Worm (Caenorhabditis elegans): ENCODE results near the gene F46E10.2.

DNA sequence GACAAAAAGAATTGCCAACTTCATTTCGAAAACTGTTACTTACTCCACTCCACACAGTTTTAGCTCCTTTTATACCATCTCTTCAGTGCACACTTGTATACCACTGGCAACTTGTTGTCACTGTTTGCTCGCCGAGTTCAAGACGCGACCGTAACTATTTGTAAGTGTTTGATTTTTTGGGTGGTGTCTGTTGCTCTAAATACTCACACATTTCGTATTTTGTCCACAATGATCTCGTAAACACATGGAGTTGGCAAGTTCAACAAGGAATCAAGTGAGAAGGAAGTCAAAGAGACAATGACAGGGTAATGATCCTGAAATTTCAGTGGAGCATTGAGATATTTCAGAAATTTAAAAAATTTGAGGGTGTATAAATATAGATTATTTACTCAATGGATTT lies 12.8 kb downstream of the F46E10.2 start, which contains the start of gene hpo-26:
- TF ChIP-seq skn-1 (tag; optimal IDR thresholded peaks at IDR 0.05) (no peak), lin-39 (tag; optimal IDR thresholded peaks at IDR 0.05) (no peak), egl-27 (tag; optimal IDR thresholded peaks at IDR 0.05) (no peak)

Measured in whole organism, L2 larva.